Worm (Caenorhabditis elegans) whole organism, L2 larva: Measurements from ENCODE around the gene C31H2.14.

Experiments
- C34F6.9 ChIP-seq: fragments of 150-350 bp; optimal IDR thresholded peaks from 2 replicates; lab custom pipeline; 2014; ENCODE audit warnings: missing biosample characterization, missing genetic modification characterization
- F13H6.1 ChIP-seq: sonication (generic microtip); optimal IDR thresholded peaks from 2 replicates; lab custom pipeline; 2016; ENCODE audit warnings: missing genetic modification characterization, missing compliant biosample characterization
- R02D3.7 ChIP-seq: fragments of 150-350 bp; optimal IDR thresholded peaks from 2 replicates; lab custom pipeline; 2014; ENCODE audit warnings: missing biosample characterization, missing genetic modification characterization
- Y55F3AM.14 ChIP-seq: fragments of 200-800 bp; sonication (Bioruptor generic); optimal IDR thresholded peaks from 2 replicates; lab custom pipeline; 2018; ENCODE audit warnings: mild to moderate bottlenecking, missing genetic modification characterization, missing compliant biosample characterization
- ZK546.5 ChIP-seq: sonication (generic microtip); optimal IDR thresholded peaks from 2 replicates; lab custom pipeline; 2017; ENCODE audit warnings: missing biosample characterization, missing genetic modification characterization
- alr-1 ChIP-seq: fragments of 150-350 bp; optimal IDR thresholded peaks from 2 replicates; lab custom pipeline; 2014; ENCODE audit warnings: missing biosample characterization, missing genetic modification characterization
- aly-2 ChIP-seq: fragments of 150-350 bp; optimal IDR thresholded peaks from 2 replicates; lab custom pipeline; 2014; ENCODE audit warnings: missing biosample characterization, missing genetic modification characterization
- ama-1 ChIP-seq: fragments of 150-350 bp; optimal IDR thresholded peaks from 2 replicates; lab custom pipeline; 2018; ENCODE audit warnings: inconsistent platforms
- ceh-16 ChIP-seq: fragments of 150-350 bp; optimal IDR thresholded peaks from 2 replicates; lab custom pipeline; 2014; ENCODE audit warnings: missing biosample characterization, missing genetic modification characterization
- ceh-82 ChIP-seq: fragments of 150-350 bp; optimal IDR thresholded peaks from 2 replicates; lab custom pipeline; 2014; ENCODE audit warnings: missing biosample characterization, missing genetic modification characterization
- crh-2 ChIP-seq: sonication (generic microtip); optimal IDR thresholded peaks from 2 replicates; lab custom pipeline; 2017; ENCODE audit warnings: missing biosample characterization, missing genetic modification characterization
- dmd-4 ChIP-seq: sonication (generic microtip); optimal IDR thresholded peaks from 2 replicates; lab custom pipeline; 2017; ENCODE audit warnings: missing biosample characterization, missing genetic modification characterization
- egl-27 ChIP-seq: sonication (generic microtip); optimal IDR thresholded peaks from 3 replicates; lab custom pipeline; 2017; ENCODE audit warnings: missing biosample characterization, missing genetic modification reagents, missing genetic modification characterization
- elt-1 ChIP-seq: fragments of 150-350 bp; optimal IDR thresholded peaks from 2 replicates; lab custom pipeline; 2014; ENCODE audit warnings: missing biosample characterization, missing genetic modification characterization
- elt-3 ChIP-seq: sonication (generic microtip); optimal IDR thresholded peaks from 2 replicates; lab custom pipeline; 2017; ENCODE audit warnings: missing biosample characterization, missing genetic modification characterization
- fos-1 ChIP-seq: fragments of 150-350 bp; optimal IDR thresholded peaks from 2 replicates; lab custom pipeline; 2014; ENCODE audit warnings: missing biosample characterization, missing genetic modification characterization
- gmeb-1 ChIP-seq: fragments of 150-350 bp; optimal IDR thresholded peaks from 2 replicates; lab custom pipeline; 2014; ENCODE audit warnings: missing biosample characterization, missing genetic modification characterization
- lin-11 ChIP-seq: fragments of 150-350 bp; sonication (generic microtip); optimal IDR thresholded peaks from 2 replicates; lab custom pipeline; 2014; ENCODE audit warnings: missing biosample characterization, missing genetic modification characterization, inconsistent platforms, mixed read lengths
- lin-13 ChIP-seq: fragments of 150-350 bp; optimal IDR thresholded peaks from 2 replicates; lab custom pipeline; 2014; ENCODE audit warnings: missing biosample characterization, missing genetic modification reagents, missing genetic modification characterization
- lin-39 ChIP-seq: fragments of 150-350 bp; optimal IDR thresholded peaks from 2 replicates; lab custom pipeline; 2014; ENCODE audit warnings: missing biosample characterization, missing genetic modification reagents, missing genetic modification characterization
- lsy-2 ChIP-seq, 2 experiments: fragments of 150-350 bp in 1 of 2; sonication (generic microtip) in 1 of 2; optimal IDR thresholded peaks; 2 replicates each; lab custom pipeline; 2014 to 2017; ENCODE audit warnings: missing biosample characterization in 2 of 2, missing genetic modification characterization in 2 of 2
- mab-5 ChIP-seq: fragments of 150-350 bp; optimal IDR thresholded peaks from 2 replicates; lab custom pipeline; 2014; ENCODE audit warnings: missing biosample characterization, missing genetic modification characterization
- mbf-1 ChIP-seq: sonication (generic microtip); optimal IDR thresholded peaks from 2 replicates; lab custom pipeline; 2017; ENCODE audit warnings: missing biosample characterization, missing genetic modification characterization
- mdl-1 ChIP-seq, 2 experiments: fragments of 150-350 bp in 1 of 2; sonication (generic microtip) in 1 of 2; optimal IDR thresholded peaks; 2 replicates each; lab custom pipeline; 2017; ENCODE audit warnings: missing biosample characterization in 2 of 2, missing genetic modification characterization in 2 of 2
- nhr-10 ChIP-seq: sonication (generic microtip); optimal IDR thresholded peaks from 2 replicates; lab custom pipeline; 2017; ENCODE audit warnings: missing biosample characterization, missing genetic modification characterization
- nhr-12 ChIP-seq: fragments of 150-350 bp; optimal IDR thresholded peaks from 2 replicates; lab custom pipeline; 2014; ENCODE audit warnings: missing biosample characterization, missing genetic modification characterization
- nhr-129 ChIP-seq: fragments of 150-350 bp; optimal IDR thresholded peaks from 2 replicates; lab custom pipeline; 2014; ENCODE audit warnings: missing biosample characterization, missing genetic modification characterization
- nhr-21 ChIP-seq: fragments of 150-350 bp; optimal IDR thresholded peaks from 2 replicates; lab custom pipeline; 2014; ENCODE audit warnings: missing biosample characterization, missing genetic modification characterization
- nhr-23 ChIP-seq: fragments of 150-350 bp; optimal IDR thresholded peaks from 2 replicates; lab custom pipeline; 2014; ENCODE audit warnings: missing biosample characterization, missing genetic modification reagents, missing genetic modification characterization
- nhr-237 ChIP-seq: fragments of 150-350 bp; optimal IDR thresholded peaks from 2 replicates; lab custom pipeline; 2014; ENCODE audit warnings: missing biosample characterization, missing genetic modification characterization
- nhr-25 ChIP-seq: fragments of 150-350 bp; sonication (generic microtip); optimal IDR thresholded peaks from 3 replicates; lab custom pipeline; 2014; ENCODE audit warnings: missing biosample characterization, missing genetic modification characterization
- nhr-6 ChIP-seq: fragments of 150-350 bp; optimal IDR thresholded peaks from 2 replicates; lab custom pipeline; 2014; ENCODE audit warnings: missing biosample characterization, missing genetic modification characterization
- nhr-77 ChIP-seq: fragments of 150-350 bp; optimal IDR thresholded peaks from 2 replicates; lab custom pipeline; 2014; ENCODE audit warnings: missing biosample characterization, missing genetic modification characterization
- peb-1 ChIP-seq: fragments of 150-350 bp; optimal IDR thresholded peaks from 2 replicates; lab custom pipeline; 2014; ENCODE audit warnings: missing biosample characterization, missing genetic modification characterization
- sem-4 ChIP-seq: fragments of 150-350 bp; optimal IDR thresholded peaks from 2 replicates; lab custom pipeline; 2014; ENCODE audit warnings: missing biosample characterization, missing genetic modification reagents, missing genetic modification characterization
- skn-1 ChIP-seq: sonication (generic microtip); optimal IDR thresholded peaks from 2 replicates; lab custom pipeline; 2017; ENCODE audit warnings: missing biosample characterization, missing genetic modification characterization
- sma-3 ChIP-seq: sonication (generic microtip); optimal IDR thresholded peaks from 2 replicates; lab custom pipeline; 2016; ENCODE audit warnings: missing genetic modification reagents, missing genetic modification characterization, missing compliant biosample characterization
- sma-9 ChIP-seq, 2 experiments: fragments of 150-350 bp in 1 of 2; sonication (generic microtip) in 1 of 2; optimal IDR thresholded peaks; 2 replicates each; lab custom pipeline; 2014 to 2016; ENCODE audit warnings: missing genetic modification characterization in 2 of 2, mild to moderate bottlenecking in 1 of 2, missing biosample characterization in 1 of 2, missing compliant biosample characterization in 1 of 2, missing genetic modification reagents in 1 of 2, moderate library complexity in 1 of 2
- snpc-4 ChIP-seq: fragments of 150-350 bp; optimal IDR thresholded peaks from 2 replicates; lab custom pipeline; 2014; ENCODE audit warnings: missing biosample characterization, missing genetic modification characterization
- unc-39 ChIP-seq: fragments of 150-350 bp; optimal IDR thresholded peaks from 2 replicates; lab custom pipeline; 2014; ENCODE audit warnings: missing biosample characterization, missing genetic modification characterization
- unc-55 ChIP-seq: fragments of 150-350 bp; sonication (generic microtip); optimal IDR thresholded peaks from 3 replicates; lab custom pipeline; 2014; ENCODE audit warnings: missing biosample characterization, missing genetic modification reagents, missing genetic modification characterization
- unc-62 ChIP-seq: fragments of 150-350 bp; optimal IDR thresholded peaks from 2 replicates; lab custom pipeline; 2014; ENCODE audit warnings: missing biosample characterization, missing genetic modification reagents, missing genetic modification characterization
- zag-1 ChIP-seq: fragments of 150-350 bp; optimal IDR thresholded peaks from 2 replicates; lab custom pipeline; 2014; ENCODE audit warnings: missing biosample characterization, missing genetic modification characterization
- ztf-1 ChIP-seq: fragments of 200-800 bp; sonication (Bioruptor generic); conservative IDR thresholded peaks from 2 replicates; pipeline ENCODE4 v1.3.6; 2022; ENCODE audit warnings: missing genetic modification characterization, missing compliant biosample characterization
- ztf-4 ChIP-seq: fragments of 150-350 bp; optimal IDR thresholded peaks from 2 replicates; lab custom pipeline; 2014; ENCODE audit warnings: missing biosample characterization, missing genetic modification characterization

C31H2.14 gene

ce11 chrX:5116816-5117459, 31.1 kb upstream of the C31H2.14 start, which contains the start of gene apl-1:
Gene apl-1 (minus strand): TSS chrX:5116866.
- TF ChIP-seq snpc-4 (tag; lab: Kevin White, UChicago) (no peak), lsy-2 (tag; optimal IDR thresholded peaks at IDR 0.05; lab: Kevin White, UChicago) (no peak), ztf-1 (GFP tag; lab: Robert Waterston, UW) (no peak), alr-1 (tag; lab: Kevin White, UChicago) (no peak), fos-1 (peak; percentile 7), mbf-1 (no peak), ztf-4 (tag; lab: Kevin White, UChicago) (no peak), lin-11 (tag; lab: Kevin White, UChicago) (no peak), ZK546.5 (no peak), elt-1 (no peak), ama-1 (lab: Kevin White, UChicago) (peak; percentile 9), sem-4 (tag; lab: Kevin White, UChicago) (no peak), peb-1 (tag; lab: Kevin White, UChicago) (no peak), nhr-129 (tag; lab: Kevin White, UChicago) (peak; percentile 68), zag-1 (no peak), sma-9 (GFP tag; optimal IDR thresholded peaks at IDR 0.05; lab: Kevin White, UChicago) (peak; percentile 53), sma-9 (tag; optimal IDR thresholded peaks at IDR 0.05; lab: Kevin White, UChicago) (no peak), mab-5 (tag; lab: Kevin White, UChicago) (no peak), sma-3 (GFP tag; lab: Kevin White, UChicago) (peak; percentile 54), crh-2 (peak; percentile 1), nhr-21 (peak; percentile 21)

DNA sequence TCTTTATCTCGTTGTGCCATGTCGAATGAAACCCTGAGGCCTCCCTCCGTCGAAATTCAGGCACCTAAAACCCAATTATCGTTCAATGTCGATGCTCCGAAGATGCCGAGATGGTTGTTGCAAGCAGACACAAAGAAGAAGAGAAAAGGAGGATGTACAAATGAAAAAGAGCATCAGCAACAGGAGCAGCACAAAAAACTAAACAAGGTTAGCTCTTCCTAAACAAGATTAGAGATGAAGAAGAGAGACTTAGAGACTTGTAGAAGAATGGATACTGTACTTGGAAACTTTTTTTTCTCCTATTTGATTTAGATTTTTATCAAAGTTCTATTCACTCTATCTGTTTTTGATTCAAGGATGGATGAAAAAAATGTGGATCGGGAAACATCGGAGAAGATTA, 30.4 kb upstream of the C31H2.14 start:
- no peak for TF ChIP-seq nhr-23
- TF ChIP-seq nhr-6 (tag; lab: Kevin White, UChicago), result peak; percentile 30
- TF ChIP-seq dmd-4 (tag; lab: Kevin White, UChicago), result no peak
- no peak for TF ChIP-seq fos-1
- TF ChIP-seq nhr-77 (tag; lab: Kevin White, UChicago), result no peak
- peak; percentile 48 for TF ChIP-seq sem-4 (tag; lab: Kevin White, UChicago)
- TF ChIP-seq C34F6.9 (tag; lab: Kevin White, UChicago), result peak; percentile 24
- TF ChIP-seq Y55F3AM.14, result no peak
- no peak for TF ChIP-seq skn-1
- peak in 1 of 2 experiments; percentile 39 for TF ChIP-seq lsy-2 (tag; optimal IDR thresholded peaks at IDR 0.05; lab: Kevin White, UChicago)
- peak; percentile 0 for TF ChIP-seq crh-2
- peak; percentile 23 for TF ChIP-seq sma-9 (GFP tag; optimal IDR thresholded peaks at IDR 0.05; lab: Kevin White, UChicago)
- no peak for TF ChIP-seq sma-9 (tag; optimal IDR thresholded peaks at IDR 0.05; lab: Kevin White, UChicago)
- TF ChIP-seq aly-2 (tag; lab: Kevin White, UChicago), result no peak

ce11 chrX:5119246-5119645, 28.8 kb upstream of the C31H2.14 start:
- TF ChIP-seq nhr-23, result no peak
- no peak for TF ChIP-seq snpc-4 (tag; lab: Kevin White, UChicago)
- TF ChIP-seq nhr-12, result no peak
- TF ChIP-seq ztf-4 (tag; lab: Kevin White, UChicago), result peak; percentile 17
- no peak for TF ChIP-seq egl-27
- no peak for TF ChIP-seq ama-1 (lab: Kevin White, UChicago)
- no peak for TF ChIP-seq alr-1 (tag; lab: Kevin White, UChicago)
- peak; percentile 59 for TF ChIP-seq Y55F3AM.14
- TF ChIP-seq elt-3 (tag; lab: Kevin White, UChicago), result no peak
- peak in 1 of 2 experiments; percentile 32 for TF ChIP-seq lsy-2 (tag; optimal IDR thresholded peaks at IDR 0.05; lab: Kevin White, UChicago)
- peak; percentile 40 for TF ChIP-seq gmeb-1 (tag; lab: Kevin White, UChicago)
- TF ChIP-seq sma-3 (GFP tag; lab: Kevin White, UChicago), result peak; percentile 81
- no peak for TF ChIP-seq nhr-10 (tag; lab: Kevin White, UChicago)
- peak; percentile 20 for TF ChIP-seq C34F6.9 (tag; lab: Kevin White, UChicago)
- no peak for TF ChIP-seq peb-1 (tag; lab: Kevin White, UChicago)
- TF ChIP-seq lin-13 (GFP tag; lab: Kevin White, UChicago), result peak; percentile 14
- no peak for TF ChIP-seq zag-1
- TF ChIP-seq ceh-16 (tag; lab: Kevin White, UChicago), result no peak
- TF ChIP-seq lin-39 (tag; lab: Kevin White, UChicago), result peak; percentile 66
- TF ChIP-seq mbf-1, result no peak
- TF ChIP-seq sem-4 (tag; lab: Kevin White, UChicago), result peak; percentile 69
- TF ChIP-seq unc-55 (GFP tag; lab: Kevin White, UChicago), result no peak
- TF ChIP-seq mab-5 (tag; lab: Kevin White, UChicago), result no peak
- peak; percentile 43 for TF ChIP-seq crh-2
- peak; percentile 55 for TF ChIP-seq fos-1
- peak in 1 of 2 experiments; percentile 50 for TF ChIP-seq mdl-1 (tag; optimal IDR thresholded peaks at IDR 0.05; lab: Kevin White, UChicago)
- TF ChIP-seq elt-1, result no peak
- no peak for TF ChIP-seq nhr-237 (tag; lab: Kevin White, UChicago)
- peak; percentile 53 for TF ChIP-seq nhr-129 (tag; lab: Kevin White, UChicago)
- no peak for TF ChIP-seq skn-1
- TF ChIP-seq F13H6.1, result peak; percentile 77
- TF ChIP-seq unc-39 (tag; lab: Kevin White, UChicago), result no peak
- no peak for TF ChIP-seq dmd-4 (tag; lab: Kevin White, UChicago)
- no peak for TF ChIP-seq R02D3.7 (tag; lab: Kevin White, UChicago)
- TF ChIP-seq nhr-25 (tag; lab: Kevin White, UChicago), result peak; percentile 83
- TF ChIP-seq lin-11 (tag; lab: Kevin White, UChicago), result no peak
- no peak for TF ChIP-seq ZK546.5
- no peak for TF ChIP-seq nhr-77 (tag; lab: Kevin White, UChicago)
- TF ChIP-seq sma-9 (GFP tag; optimal IDR thresholded peaks at IDR 0.05; lab: Kevin White, UChicago), result peak; percentile 71
- no peak for TF ChIP-seq sma-9 (tag; optimal IDR thresholded peaks at IDR 0.05; lab: Kevin White, UChicago)
- TF ChIP-seq ceh-82, result no peak
- no peak for TF ChIP-seq unc-62 (GFP tag; lab: Kevin White, UChicago)
